Worm (Caenorhabditis elegans) whole organism, mixed stage, embryonic: Measurements from ENCODE around the gene prmt-4.

Source experiments
- bed-3 ChIP-seq: fragments of 200-800 bp; sonication (Bioruptor generic); optimal IDR thresholded peaks from 3 replicates; lab custom pipeline; 2018; ENCODE audit warnings: mild to moderate bottlenecking, missing genetic modification characterization, moderate library complexity, missing compliant biosample characterization
- blmp-1 ChIP-seq: fragments of 150-350 bp; optimal IDR thresholded peaks from 2 replicates; lab custom pipeline; 2014; ENCODE audit warnings: missing biosample characterization, missing genetic modification characterization
- ceh-39 ChIP-seq: fragments of 150-350 bp; optimal IDR thresholded peaks from 2 replicates; lab custom pipeline; 2014; ENCODE audit warnings: missing biosample characterization, missing genetic modification characterization
- ceh-43 ChIP-seq: fragments of 200-800 bp; sonication (Bioruptor generic); optimal IDR thresholded peaks from 2 replicates; lab custom pipeline; 2018; ENCODE audit warnings: mild to moderate bottlenecking, missing genetic modification characterization, moderate library complexity, missing compliant biosample characterization
- ceh-83 ChIP-seq: fragments of 200-800 bp; sonication (Bioruptor generic); optimal IDR thresholded peaks from 2 replicates; lab custom pipeline; 2018; ENCODE audit warnings: mild to moderate bottlenecking, missing genetic modification characterization, missing compliant biosample characterization
- ces-1 ChIP-seq: fragments of 150-350 bp; optimal IDR thresholded peaks from 2 replicates; lab custom pipeline; 2014; ENCODE audit warnings: missing biosample characterization, missing genetic modification reagents, missing genetic modification characterization
- cnd-1 ChIP-seq: fragments of 200-800 bp; sonication (Bioruptor generic); optimal IDR thresholded peaks from 2 replicates; lab custom pipeline; 2018; ENCODE audit warnings: mild to moderate bottlenecking, missing genetic modification characterization, missing compliant biosample characterization
- drap-1 ChIP-seq: fragments of 200-800 bp; sonication (Bioruptor generic); optimal IDR thresholded peaks from 3 replicates; lab custom pipeline; 2018; ENCODE audit warnings: mild to moderate bottlenecking, missing genetic modification characterization, missing compliant biosample characterization
- elt-1 ChIP-seq: sonication (generic microtip); optimal IDR thresholded peaks from 2 replicates; lab custom pipeline; 2017; ENCODE audit warnings: missing genetic modification characterization, mild to moderate bottlenecking, missing compliant biosample characterization, antibody characterized with exemption, moderate library complexity, borderline replicate concordance; ENCODE audit not compliant: insufficient read depth
- elt-3 ChIP-seq: fragments of 150-350 bp; optimal IDR thresholded peaks from 2 replicates; lab custom pipeline; 2014; ENCODE audit warnings: missing biosample characterization, missing genetic modification characterization
- ham-2 ChIP-seq: fragments of 200-800 bp; sonication (Bioruptor generic); optimal IDR thresholded peaks from 2 replicates; lab custom pipeline; 2018; ENCODE audit warnings: mild to moderate bottlenecking, missing genetic modification characterization, missing compliant biosample characterization
- hlh-1 ChIP-seq: fragments of 150-350 bp; optimal IDR thresholded peaks from 2 replicates; lab custom pipeline; 2014; ENCODE audit warnings: missing biosample characterization, missing genetic modification reagents, missing genetic modification characterization
- lin-13 ChIP-seq: fragments of 150-350 bp; optimal IDR thresholded peaks from 2 replicates; lab custom pipeline; 2014; ENCODE audit warnings: missing biosample characterization, missing genetic modification characterization
- lin-32 ChIP-seq: fragments of 200-800 bp; sonication (Bioruptor generic); optimal IDR thresholded peaks from 2 replicates; lab custom pipeline; 2018; ENCODE audit warnings: mild to moderate bottlenecking, missing genetic modification characterization, missing compliant biosample characterization
- mab-5 ChIP-seq: fragments of 150-350 bp; optimal IDR thresholded peaks from 2 replicates; lab custom pipeline; 2014; ENCODE audit warnings: missing biosample characterization, missing genetic modification characterization
- mep-1 ChIP-seq: fragments of 150-350 bp; optimal IDR thresholded peaks from 2 replicates; lab custom pipeline; 2017; ENCODE audit warnings: missing biosample characterization, missing genetic modification reagents, missing genetic modification characterization, inconsistent platforms
- mls-2 ChIP-seq: sonication (generic microtip); optimal IDR thresholded peaks from 2 replicates; lab custom pipeline; 2016; ENCODE audit warnings: mild to moderate bottlenecking, missing genetic modification characterization, moderate library complexity, missing compliant biosample characterization
- nhr-237 ChIP-seq: fragments of 150-350 bp; optimal IDR thresholded peaks from 2 replicates; lab custom pipeline; 2014; ENCODE audit warnings: missing biosample characterization, missing genetic modification characterization
- nhr-28 ChIP-seq: fragments of 150-350 bp; optimal IDR thresholded peaks from 2 replicates; lab custom pipeline; 2014; ENCODE audit warnings: missing biosample characterization, missing genetic modification characterization
- pha-4 ChIP-seq: fragments of 150-350 bp; optimal IDR thresholded peaks from 2 replicates; lab custom pipeline; 2018; ENCODE audit warnings: missing biosample characterization, missing genetic modification reagents, missing genetic modification characterization
- sem-2 ChIP-seq: fragments of 200-800 bp; sonication (Bioruptor generic); optimal IDR thresholded peaks from 2 replicates; lab custom pipeline; 2018; ENCODE audit warnings: mild to moderate bottlenecking, missing genetic modification characterization, missing compliant biosample characterization
- snpc-4 ChIP-seq: fragments of 150-350 bp; optimal IDR thresholded peaks from 2 replicates; lab custom pipeline; 2014; ENCODE audit warnings: missing biosample characterization, missing genetic modification characterization
- tbx-8 ChIP-seq: fragments of 200-800 bp; sonication (Bioruptor generic); optimal IDR thresholded peaks from 2 replicates; lab custom pipeline; 2018; ENCODE audit warnings: mild to moderate bottlenecking, missing genetic modification characterization, moderate library complexity, missing compliant biosample characterization
- unc-120 ChIP-seq: sonication (generic microtip); optimal IDR thresholded peaks from 2 replicates; lab custom pipeline; 2017; ENCODE audit warnings: missing genetic modification characterization, missing compliant biosample characterization; ENCODE audit not compliant: poor library complexity, severe bottlenecking
- unc-39 ChIP-seq: fragments of 150-350 bp; optimal IDR thresholded peaks from 2 replicates; lab custom pipeline; 2014; ENCODE audit warnings: missing biosample characterization, missing genetic modification characterization
- unc-62 ChIP-seq: fragments of 150-350 bp; optimal IDR thresholded peaks from 2 replicates; lab custom pipeline; 2014; ENCODE audit warnings: missing biosample characterization, missing genetic modification reagents, missing genetic modification characterization
- zip-8 ChIP-seq: fragments of 150-350 bp; optimal IDR thresholded peaks from 2 replicates; lab custom pipeline; 2014; ENCODE audit warnings: missing biosample characterization, missing genetic modification characterization
- ztf-11 ChIP-seq: fragments of 150-350 bp; optimal IDR thresholded peaks from 2 replicates; lab custom pipeline; 2014; ENCODE audit warnings: missing biosample characterization, missing genetic modification characterization

Gene prmt-4

ce11 chrIV:582130-582529 is 21.3 kb downstream of the prmt-4 start, which contains the start of gene F56A11.6:
Gene F56A11.6, minus strand, starts transcription at chrIV:582230.
- TF ChIP-seq mls-2 (no peak), drap-1 (GFP tag; lab: Kevin White, UChicago) (no peak), elt-3 (tag; lab: Kevin White, UChicago) (no peak), lin-13 (tag; lab: Kevin White, UChicago) (no peak), lin-32 (no peak), cnd-1 (tag; lab: Kevin White, UChicago) (no peak)

ce11 chrIV:580512-580911 is 22.9 kb downstream of the prmt-4 start:
- TF ChIP-seq mab-5 (tag; lab: Kevin White, UChicago) (no peak), blmp-1 (tag; lab: Kevin White, UChicago) (no peak), mls-2 (no peak), ceh-43 (GFP tag; lab: Kevin White, UChicago) (no peak), pha-4 (tag; lab: Kevin White, UChicago) (no peak), unc-39 (tag; lab: Kevin White, UChicago) (no peak), mep-1 (tag; lab: Kevin White, UChicago) (no peak), ham-2 (GFP tag; lab: Kevin White, UChicago) (no peak), hlh-1 (tag; lab: Kevin White, UChicago) (no peak), zip-8 (tag; lab: Kevin White, UChicago) (no peak)

ce11 chrIV:572487-572886 is 31.0 kb downstream of the prmt-4 start, which contains the start of gene gex-2:
Gene gex-2, plus strand, starts transcription at chrIV:572769.
- TF ChIP-seq ceh-43 (GFP tag; lab: Kevin White, UChicago) (no peak), sem-2 (GFP tag; lab: Kevin White, UChicago) (no peak), ztf-11 (tag; lab: Kevin White, UChicago) (no peak), hlh-1 (tag; lab: Kevin White, UChicago) (no peak), unc-62 (GFP tag; lab: Kevin White, UChicago) (no peak), ham-2 (GFP tag; lab: Kevin White, UChicago) (no peak), ceh-39 (no peak), zip-8 (tag; lab: Kevin White, UChicago) (no peak), nhr-28 (tag; lab: Kevin White, UChicago) (no peak), mep-1 (tag; lab: Kevin White, UChicago) (no peak), snpc-4 (tag; lab: Kevin White, UChicago) (no peak), elt-3 (tag; lab: Kevin White, UChicago) (no peak), elt-1 (tag; lab: Kevin White, UChicago) (no peak), blmp-1 (tag; lab: Kevin White, UChicago) (no peak), lin-13 (tag; lab: Kevin White, UChicago) (no peak), bed-3 (GFP tag; lab: Kevin White, UChicago) (no peak), lin-32 (no peak), mab-5 (tag; lab: Kevin White, UChicago) (no peak)

ce11 chrIV:570799-571300 is 32.6 kb downstream of the prmt-4 start, which contains the start of gene F56A11.5:
Gene F56A11.5, minus strand, starts transcription at chrIV:570849.
- no peak for TF ChIP-seq hlh-1 (tag; lab: Kevin White, UChicago)
- no peak for TF ChIP-seq elt-1 (tag; lab: Kevin White, UChicago)
- TF ChIP-seq unc-120 (tag; lab: Kevin White, UChicago): no peak

ce11 chrIV:564000-564399 is 39.4 kb downstream of the prmt-4 start:
- TF ChIP-seq ceh-83 (GFP tag; lab: Kevin White, UChicago): no peak

ce11 chrIV:563417-563816 is 40.0 kb downstream of the prmt-4 start:
- peak; percentile 97 for TF ChIP-seq ces-1 (GFP tag; lab: Kevin White, UChicago)
- no peak for TF ChIP-seq nhr-237
- no peak for TF ChIP-seq unc-39 (tag; lab: Kevin White, UChicago)

ce11 chrIV:560780-561179 is 42.7 kb downstream of the prmt-4 start:
- TF ChIP-seq tbx-8 (GFP tag; lab: Kevin White, UChicago) (no peak), zip-8 (tag; lab: Kevin White, UChicago) (peak; percentile 91), ceh-83 (GFP tag; lab: Kevin White, UChicago) (peak; percentile 7)
